Worm (Caenorhabditis elegans) whole organism, young adult: ENCODE measurements around the gene F35E8.1.
"Not testable (repeated sequence)": the region's sequence is repeated elsewhere in the genome, so short reads cannot be mapped to it uniquely, and the experiment has no call there.

Experiments
- B0019.2 ChIP-seq: fragments of 200-800 bp; sonication (Bioruptor generic); conservative IDR thresholded peaks from 2 replicates; pipeline ENCODE4 v1.3.6; 2022; ENCODE audit warnings: missing genetic modification reagents, missing genetic modification characterization, missing compliant biosample characterization
- B0035.1 ChIP-seq: sonication (generic microtip); optimal IDR thresholded peaks from 2 replicates; lab custom pipeline; 2016; ENCODE audit warnings: missing genetic modification characterization, mild to moderate bottlenecking, missing compliant biosample characterization, missing genotype, missing genetic modification reagents
- B0336.3 ChIP-seq: fragments of 200-800 bp; sonication (Bioruptor generic); IDR thresholded peaks from 2 replicates; pipeline ENCODE4 v1.3.6; 2022; ENCODE audit warnings: missing genetic modification characterization, missing compliant biosample characterization
- F33H1.4 ChIP-seq: fragments of 200-800 bp; sonication (Bioruptor generic); IDR thresholded peaks from 2 replicates; pipeline ENCODE4 v1.3.6; 2022; ENCODE audit warnings: missing genetic modification reagents, missing genetic modification characterization, missing compliant biosample characterization
- F52B5.7 ChIP-seq: sonication (generic microtip); optimal IDR thresholded peaks from 2 replicates; lab custom pipeline; 2016; ENCODE audit warnings: mild to moderate bottlenecking, missing genetic modification characterization, missing compliant biosample characterization
- F55B11.4 ChIP-seq: sonication (generic microtip); optimal IDR thresholded peaks from 2 replicates; lab custom pipeline; 2016; ENCODE audit warnings: missing compliant biosample characterization, missing genetic modification characterization, borderline replicate concordance; ENCODE audit not compliant: insufficient read depth
- Y53F4B.3 ChIP-seq: fragments of 200-800 bp; sonication (Bioruptor generic); IDR thresholded peaks from 2 replicates; pipeline ENCODE4 v1.3.6; 2022; ENCODE audit warnings: missing genetic modification reagents, missing genetic modification characterization, missing compliant biosample characterization
- akir-1 ChIP-seq: fragments of 200-800 bp; sonication (Bioruptor generic); optimal IDR thresholded peaks from 2 replicates; lab custom pipeline; 2018; ENCODE audit warnings: mild to moderate bottlenecking, missing genetic modification characterization, moderate library complexity, missing compliant biosample characterization
- attf-5 ChIP-seq: fragments of 200-800 bp; sonication (Bioruptor generic); optimal IDR thresholded peaks from 2 replicates; lab custom pipeline; 2018; ENCODE audit warnings: mild to moderate bottlenecking, missing genetic modification characterization, missing compliant biosample characterization
- bed-2 ChIP-seq: fragments of 200-800 bp; sonication (Bioruptor generic); IDR thresholded peaks from 2 replicates; pipeline ENCODE4 v1.3.6; 2022; ENCODE audit warnings: missing genetic modification reagents, missing genetic modification characterization, missing compliant biosample characterization
- ceh-27 ChIP-seq: fragments of 200-800 bp; sonication (Bioruptor generic); optimal IDR thresholded peaks from 2 replicates; lab custom pipeline; 2018; ENCODE audit warnings: mild to moderate bottlenecking, missing genetic modification characterization, moderate library complexity, missing compliant biosample characterization
- ceh-91 ChIP-seq: fragments of 200-800 bp; sonication (Bioruptor generic); IDR thresholded peaks from 2 replicates; pipeline ENCODE4 v1.3.6; 2022; ENCODE audit warnings: missing genetic modification reagents, missing genetic modification characterization, missing compliant biosample characterization
- ets-4 ChIP-seq: fragments of 200-800 bp; sonication (Bioruptor generic); optimal IDR thresholded peaks from 2 replicates; lab custom pipeline; 2018; ENCODE audit warnings: mild to moderate bottlenecking, missing genetic modification characterization, missing compliant biosample characterization
- hlh-12 ChIP-seq: sonication (generic microtip); optimal IDR thresholded peaks from 2 replicates; lab custom pipeline; 2016; ENCODE audit warnings: missing genetic modification characterization, missing compliant biosample characterization
- hrde-1 ChIP-seq: sonication (generic microtip); optimal IDR thresholded peaks from 2 replicates; lab custom pipeline; 2016; ENCODE audit warnings: missing genetic modification characterization, mild to moderate bottlenecking, missing compliant biosample characterization, moderate library complexity, missing genotype, missing genetic modification reagents, borderline replicate concordance
- hsf-1 ChIP-seq: fragments of 200-800 bp; sonication (Bioruptor generic); IDR thresholded peaks from 2 replicates; pipeline ENCODE4 v1.3.6; 2022; ENCODE audit warnings: missing genetic modification reagents, missing genetic modification characterization, missing compliant biosample characterization
- lag-1 ChIP-seq: fragments of 200-800 bp; sonication (Bioruptor generic); IDR thresholded peaks from 2 replicates; pipeline ENCODE4 v1.3.6; 2022; ENCODE audit warnings: missing genetic modification reagents, missing genetic modification characterization, missing compliant biosample characterization
- lin-26 ChIP-seq: fragments of 200-800 bp; sonication (Bioruptor generic); IDR thresholded peaks from 2 replicates; pipeline ENCODE4 v1.3.6; 2022; ENCODE audit warnings: missing genetic modification reagents, missing genetic modification characterization, missing compliant biosample characterization
- madf-8 ChIP-seq: fragments of 200-800 bp; sonication (Bioruptor generic); conservative IDR thresholded peaks from 2 replicates; pipeline ENCODE4 v1.3.6; 2022; ENCODE audit warnings: missing genetic modification reagents, missing genetic modification characterization, missing compliant biosample characterization
- mxl-1 ChIP-seq: sonication (generic microtip); optimal IDR thresholded peaks from 2 replicates; lab custom pipeline; 2016; ENCODE audit warnings: missing genetic modification characterization, missing compliant biosample characterization
- nhr-120 ChIP-seq: fragments of 200-800 bp; sonication (Bioruptor generic); IDR thresholded peaks from 2 replicates; pipeline ENCODE4 v1.3.6; 2022; ENCODE audit warnings: missing genetic modification characterization, missing compliant biosample characterization
- nhr-90 ChIP-seq: sonication (generic microtip); optimal IDR thresholded peaks from 2 replicates; lab custom pipeline; 2016; ENCODE audit warnings: missing genotype, mild to moderate bottlenecking, missing genetic modification characterization, missing compliant biosample characterization
- pha-4 ChIP-seq: fragments of 150-350 bp; sonication (generic microtip); optimal IDR thresholded peaks from 2 replicates; lab custom pipeline; 2014; ENCODE audit warnings: missing biosample characterization, missing genetic modification reagents, missing genetic modification characterization
- rpc-1 ChIP-seq, 2 experiments: fragments of 150-350 bp in 1 of 2; sonication (generic microtip) in 1 of 2; optimal IDR thresholded peaks; 2 replicates each; lab custom pipeline; 2014 to 2018; ENCODE audit warnings: missing biosample characterization in 1 of 2, missing genetic modification characterization in 1 of 2, missing genetic modification reagents in 1 of 2, missing genotype in 1 of 2
- sdz-38 ChIP-seq: sonication (generic microtip); optimal IDR thresholded peaks from 2 replicates; lab custom pipeline; 2016; ENCODE audit warnings: missing genotype, missing genetic modification characterization, missing compliant biosample characterization
- snpc-1.3 ChIP-seq: sonication (generic microtip); optimal IDR thresholded peaks from 2 replicates; lab custom pipeline; 2017; ENCODE audit warnings: missing genetic modification characterization, mild to moderate bottlenecking, missing compliant biosample characterization, antibody characterized with exemption, moderate library complexity, missing genotype, missing genetic modification reagents; ENCODE audit not compliant: insufficient read depth
- tbx-9 ChIP-seq: sonication (generic microtip); optimal IDR thresholded peaks from 2 replicates; lab custom pipeline; 2016; ENCODE audit warnings: borderline replicate concordance, missing genetic modification characterization, inconsistent platforms, missing compliant biosample characterization
- unc-62 ChIP-seq: fragments of 150-350 bp; optimal IDR thresholded peaks from 2 replicates; lab custom pipeline; 2014; ENCODE audit warnings: missing biosample characterization, missing genetic modification reagents, missing genetic modification characterization
- xnd-1 ChIP-seq: sonication (generic microtip); optimal IDR thresholded peaks from 2 replicates; lab custom pipeline; 2016; ENCODE audit warnings: missing genotype, missing genetic modification reagents, missing genetic modification characterization, missing compliant biosample characterization
- ztf-25 ChIP-seq: fragments of 200-800 bp; sonication (Bioruptor generic); IDR thresholded peaks from 2 replicates; pipeline ENCODE4 v1.3.6; 2022; ENCODE audit warnings: missing genetic modification reagents, missing genetic modification characterization, missing compliant biosample characterization
- ztf-26 ChIP-seq: sonication (generic microtip); optimal IDR thresholded peaks from 2 replicates; lab custom pipeline; 2017; ENCODE audit warnings: missing genetic modification characterization, missing compliant biosample characterization
- ztf-28 ChIP-seq: fragments of 200-800 bp; sonication (Bioruptor generic); IDR thresholded peaks from 2 replicates; pipeline ENCODE4 v1.3.6; 2022; ENCODE audit warnings: missing genetic modification reagents, missing genetic modification characterization, missing compliant biosample characterization

Gene F35E8.1

DNA sequence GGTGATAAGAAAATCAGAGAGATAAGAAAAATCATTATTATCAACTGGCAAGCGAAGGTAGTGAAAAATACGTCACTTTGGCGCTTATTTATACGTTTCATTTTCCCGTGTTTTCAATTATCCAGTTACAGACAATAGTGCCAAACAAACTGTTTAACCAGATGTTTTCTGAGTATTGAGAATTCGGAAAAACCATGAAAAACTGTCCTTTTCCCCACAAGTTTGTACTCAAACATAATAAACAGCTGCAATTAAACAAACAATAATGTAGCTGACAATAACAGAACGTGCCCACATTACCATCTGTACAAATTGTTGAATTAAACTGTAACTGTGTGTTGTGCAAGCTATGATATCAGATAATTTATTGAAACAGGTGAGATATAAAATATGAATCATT, at the start of gene F35E8.1, which contains the start of gene F35E8.2:
Gene F35E8.1 (minus strand): TSS at position 101 of the 400 bp plus-strand sequence.
Gene F35E8.2 (plus strand): TSS at position 132 of the 400 bp plus-strand sequence.
- not testable (repeated sequence) for TF ChIP-seq B0019.2 (GFP tag; lab: Robert Waterston, UW); ztf-28 (GFP tag; lab: Robert Waterston, UW); unc-62

DNA sequence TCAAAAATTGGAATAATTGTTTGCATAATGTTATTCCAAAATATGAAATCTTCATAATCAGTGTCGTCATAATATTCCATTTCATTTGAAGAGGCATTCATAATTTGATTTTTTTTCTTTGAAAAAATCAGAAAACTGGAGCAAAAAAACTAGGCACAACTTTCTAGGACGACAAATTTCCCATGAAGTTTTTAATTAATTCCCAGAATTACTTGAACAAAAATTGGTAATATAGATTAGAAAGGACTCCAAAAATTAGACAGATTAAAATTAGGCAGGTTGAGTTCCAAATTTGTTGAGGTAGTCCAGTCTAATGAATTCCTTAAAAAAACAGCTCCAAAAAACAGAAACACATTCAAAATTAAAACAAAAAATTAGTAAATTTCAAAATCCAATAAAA, 49.5 kb upstream of the F35E8.1 start, which contains the start of gene srw-57:
Gene srw-57 (minus strand): TSS at position 101 of the 400 bp plus-strand sequence.
- TF ChIP-seq F52B5.7 (no peak), nhr-90 (tag; lab: Kevin White, UChicago) (no peak), hrde-1 (no peak), pha-4 (tag; lab: Kevin White, UChicago) (no peak), ets-4 (GFP tag; lab: Kevin White, UChicago) (no peak), bed-2 (GFP tag; lab: Robert Waterston, UW) (no peak), lin-26 (GFP tag; lab: Robert Waterston, UW) (no peak), mxl-1 (tag; lab: Kevin White, UChicago) (no peak), ceh-91 (GFP tag; lab: Robert Waterston, UW) (no peak), hsf-1 (GFP tag; lab: Robert Waterston, UW) (no peak), ztf-25 (GFP tag; lab: Robert Waterston, UW) (no peak), hlh-12 (tag; lab: Kevin White, UChicago) (no peak), F55B11.4 (tag; lab: Kevin White, UChicago) (no peak), lag-1 (GFP tag; lab: Robert Waterston, UW) (no peak), akir-1 (GFP tag; lab: Kevin White, UChicago) (no peak), F33H1.4 (no peak), ceh-27 (no peak), madf-8 (GFP tag; lab: Robert Waterston, UW) (no peak), B0336.3 (GFP tag; lab: Robert Waterston, UW) (no peak)

DNA sequence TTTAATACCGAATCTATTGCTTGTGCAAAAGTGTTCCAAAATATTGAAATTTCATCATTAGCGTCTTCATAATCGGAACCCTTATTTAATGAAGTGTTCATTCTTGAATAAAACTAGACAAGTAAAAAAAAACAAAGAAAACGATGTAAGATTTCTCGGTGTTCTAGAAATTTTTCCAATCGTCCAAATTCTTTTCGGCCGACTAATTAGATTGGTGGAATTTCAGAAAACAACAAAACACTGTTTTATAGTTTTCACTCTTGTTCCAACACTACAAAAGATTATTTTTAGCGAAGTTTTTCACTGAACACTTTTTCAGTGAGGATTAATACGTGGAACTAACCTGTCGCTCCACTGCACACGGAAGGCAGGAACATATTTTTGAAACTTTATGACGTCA, 47.3 kb upstream of the F35E8.1 start, which contains the start of gene srw-56:
Gene srw-56 (minus strand): TSS at position 101 of the 400 bp plus-strand sequence.
- no peak for TF ChIP-seq B0336.3 (GFP tag; lab: Robert Waterston, UW)
- no peak for TF ChIP-seq ztf-26
- TF ChIP-seq nhr-120 (GFP tag; lab: Robert Waterston, UW) = no peak
- no peak for TF ChIP-seq B0035.1 (tag; lab: Kevin White, UChicago)
- TF ChIP-seq snpc-1.3 (tag; lab: Kevin White, UChicago) = no peak
- no peak for TF ChIP-seq attf-5 (GFP tag; lab: Kevin White, UChicago)
- TF ChIP-seq Y53F4B.3 (GFP tag; lab: Robert Waterston, UW) = no peak
- no peak for TF ChIP-seq tbx-9 (tag; lab: Kevin White, UChicago)
- TF ChIP-seq rpc-1 (optimal IDR thresholded peaks at IDR 0.05; lab: Kevin White, UChicago) = no peak
- no peak for TF ChIP-seq rpc-1 (tag; optimal IDR thresholded peaks at IDR 0.05; lab: Kevin White, UChicago)
- TF ChIP-seq xnd-1 (tag; lab: Kevin White, UChicago) = no peak

DNA sequence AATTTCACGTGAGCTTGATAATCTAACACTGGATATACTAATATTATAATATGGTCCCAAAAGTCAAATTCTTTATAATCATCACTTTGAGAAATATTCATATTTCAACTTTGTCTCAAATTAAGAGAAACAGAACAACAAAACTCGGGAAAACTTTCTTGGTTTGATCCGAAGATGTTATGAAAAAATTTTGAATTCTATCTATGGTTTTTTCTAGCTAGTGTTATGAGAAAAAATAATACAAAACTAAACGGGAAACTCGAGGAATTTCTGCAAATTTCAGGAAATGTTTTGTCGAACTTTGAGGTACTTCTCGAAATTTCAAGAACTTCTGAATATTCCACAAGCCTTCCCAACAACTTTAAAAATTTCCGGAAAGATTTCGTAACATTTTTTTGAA, 45.5 kb upstream of the F35E8.1 start, which contains the start of gene srw-59:
Gene srw-59 (minus strand): TSS at position 101 of the 400 bp plus-strand sequence.
- TF ChIP-seq sdz-38 (tag; lab: Kevin White, UChicago) = no peak
- TF ChIP-seq pha-4 (tag; lab: Kevin White, UChicago) = no peak
